Fruit fly (Drosophila melanogaster): ENCODE results near the gene Naa15-16.
A peak's percentile ranks its signal among the peaks of the same experiment; 100 is the strongest.

Gene Naa15-16

DNA sequence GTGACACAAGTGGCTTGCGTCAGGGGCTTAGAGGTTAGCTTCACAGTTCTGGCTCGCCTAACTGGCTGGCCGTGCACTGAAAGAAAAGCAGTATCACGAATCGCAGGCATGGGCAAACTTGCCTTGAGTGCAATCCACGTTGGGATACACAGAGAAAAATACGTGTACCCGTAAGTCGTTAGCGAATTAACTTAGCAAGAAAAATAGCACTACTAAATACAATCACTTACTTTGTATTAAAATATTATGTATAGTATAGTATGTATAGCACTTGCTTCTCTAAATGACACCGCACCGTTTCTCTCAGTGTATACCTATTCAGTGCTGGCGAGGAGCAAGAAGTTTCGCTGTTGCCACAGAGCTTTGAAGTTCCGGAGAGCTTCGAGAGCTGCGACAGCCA lies 26.6 kb upstream of the Naa15-16 start (continued):
- TF ChIP-seq CG12659 (GFP tag; optimal IDR thresholded peaks at IDR 0.05) (peak; percentile 44), Hmr (GFP tag; optimal IDR thresholded peaks at IDR 0.05) (peak; percentile 61), CG7839 (tag; optimal IDR thresholded peaks at IDR 0.05) (peak; percentile 60), klu (GFP tag; IDR thresholded peaks at IDR 0.05) (no peak), CG9437 (GFP tag; optimal IDR thresholded peaks at IDR 0.05) (peak; percentile 12), CG6689 (GFP tag; IDR thresholded peaks at IDR 0.05) (no peak), Fer3 (tag; optimal IDR thresholded peaks at IDR 0.05) (peak; percentile 47), Sox102F (GFP tag; optimal IDR thresholded peaks at IDR 0.05) (peak; percentile 45), NC2α (GFP tag; optimal IDR thresholded peaks at IDR 0.05) (no peak), Hsf (GFP tag; optimal IDR thresholded peaks at IDR 0.05) (peak; percentile 26), CG17359 (tag; optimal IDR thresholded peaks at IDR 0.05) (peak; percentile 46), CG13424 (tag; optimal IDR thresholded peaks at IDR 0.05) (peak; percentile 10), az2 (GFP tag; optimal IDR thresholded peaks at IDR 0.05) (peak; percentile 14), danr (GFP tag; IDR thresholded peaks at IDR 0.05) (0 out of 2 replicates have a peak, but pooled peaks have one; percentile 20), dpn (GFP tag; optimal IDR thresholded peaks at IDR 0.05) (peak; percentile 6 to 9), CG11696 (GFP tag; IDR thresholded peaks at IDR 0.05) (no peak), CkIIα-i1 (GFP tag; IDR thresholded peaks at IDR 0.05) (no peak), Dbx (GFP tag; IDR thresholded peaks at IDR 0.05) (peak; percentile 50; the same call in 2 of the 3 replicates), Deaf1 (tag; optimal IDR thresholded peaks at IDR 0.05) (peak; percentile 8), sens (GFP tag) (peak; percentile 59), Gug (GFP tag; IDR thresholded peaks at IDR 0.05) (peak; percentile 21; the same call in 1 of the 4 replicates), PHDP (tag; optimal IDR thresholded peaks at IDR 0.05) (peak; percentile 45), ind (GFP tag; optimal IDR thresholded peaks at IDR 0.05) (peak; percentile 34), MTF-1 (GFP tag; optimal IDR thresholded peaks at IDR 0.05; ENCODE audit: borderline replicate concordance) (no peak), Blimp-1 (GFP tag; optimal IDR thresholded peaks at IDR 0.05) (peak; percentile 37), Xrp1 (GFP tag; IDR thresholded peaks at IDR 0.05) (peak; percentile 54), H15 (GFP tag; IDR thresholded peaks at IDR 0.05) (0 out of 3 replicates have a peak, but pooled peaks have one; percentile 50), Med (GFP tag) (peak; percentile 77), hkb (optimal IDR thresholded peaks at IDR 0.05) (no peak), hkb (GFP tag; IDR thresholded peaks at IDR 0.05) (peak; percentile 59; the same call in 1 of the 2 replicates), nmo (GFP tag; optimal IDR thresholded peaks at IDR 0.05) (peak; percentile 47), vvl (GFP tag; IDR thresholded peaks at IDR 0.05) (peak; percentile 51), row (GFP tag; IDR thresholded peaks at IDR 0.05) (peak; percentile 67), otp (GFP tag; IDR thresholded peaks at IDR 0.05) (no peak), CG1024 (GFP tag; IDR thresholded peaks at IDR 0.05) (no peak), Atf6 (GFP tag; IDR thresholded peaks at IDR 0.05) (peak; percentile 47; the same call in 1 of the 2 replicates), inv (GFP tag; IDR thresholded peaks at IDR 0.05; ENCODE audit: partially characterized antibody) (no peak), CG30431 (GFP tag; optimal IDR thresholded peaks at IDR 0.05) (peak; percentile 32), Mrtf (GFP tag; IDR thresholded peaks at IDR 0.05) (0 out of 3 replicates have a peak, but pooled peaks have one; percentile 7), CG12769 (tag; optimal IDR thresholded peaks at IDR 0.05) (peak; percentile 66), CG14014 (GFP tag; IDR thresholded peaks at IDR 0.05) (0 out of 2 replicates have a peak, but pooled peaks have one; percentile 36), CG13296 (GFP tag; optimal IDR thresholded peaks at IDR 0.05) (peak; percentile 31), Fer1 (GFP tag; optimal IDR thresholded peaks at IDR 0.05) (peak; percentile 65), CG30403 (GFP tag; optimal IDR thresholded peaks at IDR 0.05) (peak; percentile 32), CG5245 (GFP tag; optimal IDR thresholded peaks at IDR 0.05) (peak; percentile 22), CG10366 (GFP tag; IDR thresholded peaks at IDR 0.05) (no peak), vnd (GFP tag; IDR thresholded peaks at IDR 0.05; ENCODE audit: partially characterized antibody) (no peak), Hand (GFP tag; optimal IDR thresholded peaks at IDR 0.05) (peak; percentile 65), CG2712 (tag; optimal IDR thresholded peaks at IDR 0.05) (peak; percentile 35), Ada2b (GFP tag; IDR thresholded peaks at IDR 0.05) (peak; percentile 33; the same call in 1 of the 2 replicates), dan (GFP tag; IDR thresholded peaks at IDR 0.05) (no peak)

All from whole organism, embryonic.